Fruit fly (Drosophila melanogaster) whole organism, embryonic: ENCODE results near the gene PNKP.

Source experiments
- ATbp ChIP-seq: fragments of 200-800 bp; sonication (Bioruptor generic); optimal IDR thresholded peaks from 2 replicates; lab custom pipeline; 2017; ENCODE audit warnings: missing biosample characterization, mild to moderate bottlenecking, missing genetic modification characterization, missing genetic modification reagents
- B-H1 ChIP-seq: fragments of 200-800 bp; sonication (Bioruptor generic); IDR thresholded peaks from 3 replicates; pipeline ENCODE4 v1.3.6; 2022; ENCODE audit warnings: missing biosample characterization, missing genetic modification characterization
- BtbVII ChIP-seq: fragments of 200-800 bp; sonication (Bioruptor generic); optimal IDR thresholded peaks from 3 replicates; lab custom pipeline; 2017; ENCODE audit warnings: missing biosample characterization, mild to moderate bottlenecking, missing genetic modification characterization
- CG1024 ChIP-seq: fragments of 200-800 bp; sonication (Bioruptor generic); IDR thresholded peaks from 2 replicates; pipeline ENCODE4 v1.3.6; 2022; ENCODE audit warnings: missing biosample characterization, missing genetic modification characterization
- CG10959 ChIP-seq: fragments of 200-800 bp; sonication (Bioruptor generic); IDR thresholded peaks from 2 replicates; pipeline ENCODE4 v1.3.6; 2022; ENCODE audit warnings: missing biosample characterization, missing genetic modification characterization
- CG10979 ChIP-seq: fragments of 200-800 bp; sonication (Bioruptor generic); optimal IDR thresholded peaks from 2 replicates; lab custom pipeline; 2018; ENCODE audit warnings: missing biosample characterization, mild to moderate bottlenecking, missing genetic modification characterization, moderate library complexity
- CG11456 ChIP-seq: fragments of 200-800 bp; sonication (Bioruptor generic); IDR thresholded peaks from 3 replicates; pipeline ENCODE4 v1.3.6; 2022; ENCODE audit warnings: missing biosample characterization, missing genetic modification characterization
- CG11723 ChIP-seq: fragments of 200-800 bp; sonication (Bioruptor generic); optimal IDR thresholded peaks from 2 replicates; lab custom pipeline; 2017; ENCODE audit warnings: missing biosample characterization, mild to moderate bottlenecking, missing genetic modification characterization
- CG12942 ChIP-seq: fragments of 200-800 bp; sonication (Bioruptor generic); optimal IDR thresholded peaks from 3 replicates; lab custom pipeline; 2016; ENCODE audit warnings: missing biosample characterization, missing genetic modification characterization
- CG14050 ChIP-seq: fragments of 200-800 bp; sonication (Bioruptor generic); IDR thresholded peaks from 3 replicates; pipeline ENCODE4 v1.3.6; 2022; ENCODE audit warnings: missing biosample characterization, missing genetic modification characterization
- CG15479 ChIP-seq: fragments of 200-800 bp; sonication (Bioruptor generic); optimal IDR thresholded peaks from 3 replicates; lab custom pipeline; 2019; ENCODE audit warnings: missing biosample characterization, mild to moderate bottlenecking, missing genetic modification characterization, moderate library complexity
- CG1603 ChIP-seq: fragments of 200-800 bp; sonication (Bioruptor generic); optimal IDR thresholded peaks from 2 replicates; lab custom pipeline; 2019; ENCODE audit warnings: missing biosample characterization, mild to moderate bottlenecking, missing genetic modification characterization, moderate library complexity
- CG17568 ChIP-seq: fragments of 200-800 bp; sonication (Bioruptor generic); optimal IDR thresholded peaks from 2 replicates; lab custom pipeline; 2018; ENCODE audit warnings: missing biosample characterization, mild to moderate bottlenecking, missing genetic modification characterization, moderate library complexity
- CG17612 ChIP-seq: fragments of 200-800 bp; sonication (Bioruptor generic); IDR thresholded peaks from 2 replicates; pipeline ENCODE4 v1.3.6; 2022; ENCODE audit warnings: missing biosample characterization, missing genetic modification characterization
- CG17912 ChIP-seq: fragments of 200-800 bp; sonication (Bioruptor generic); optimal IDR thresholded peaks from 2 replicates; lab custom pipeline; 2018; ENCODE audit warnings: missing biosample characterization, mild to moderate bottlenecking, missing genetic modification characterization
- CG18619 ChIP-seq: fragments of 200-800 bp; sonication (Bioruptor generic); optimal IDR thresholded peaks from 3 replicates; lab custom pipeline; 2017; ENCODE audit warnings: missing biosample characterization, mild to moderate bottlenecking, missing genetic modification characterization
- CG2116 ChIP-seq: fragments of 200-800 bp; sonication (Bioruptor generic); optimal IDR thresholded peaks from 3 replicates; lab custom pipeline; 2018; ENCODE audit warnings: missing biosample characterization, mild to moderate bottlenecking, missing genetic modification characterization
- CG31365 ChIP-seq: fragments of 200-800 bp; sonication (Bioruptor generic); optimal IDR thresholded peaks from 2 replicates; lab custom pipeline; 2018; ENCODE audit warnings: missing biosample characterization, mild to moderate bottlenecking, missing genetic modification characterization
- CG31388 ChIP-seq: fragments of 200-800 bp; sonication (Bioruptor generic); optimal IDR thresholded peaks from 2 replicates; lab custom pipeline; 2016; ENCODE audit warnings: missing biosample characterization, missing genetic modification characterization
- CG31441 ChIP-seq: fragments of 200-800 bp; sonication (Bioruptor generic); IDR thresholded peaks from 2 replicates; pipeline ENCODE4 v1.3.6; 2022; ENCODE audit warnings: missing biosample characterization, missing genetic modification characterization
- CG4424 ChIP-seq: fragments of 200-800 bp; sonication (Bioruptor generic); optimal IDR thresholded peaks from 3 replicates; lab custom pipeline; 2016; ENCODE audit warnings: missing biosample characterization, missing genetic modification characterization
- CG5953 ChIP-seq: fragments of 200-800 bp; sonication (Bioruptor generic); IDR thresholded peaks from 2 replicates; pipeline ENCODE4 v1.3.6; 2022; ENCODE audit warnings: missing biosample characterization, missing genetic modification characterization
- CG8944 ChIP-seq: fragments of 200-800 bp; sonication (Bioruptor generic); optimal IDR thresholded peaks from 3 replicates; lab custom pipeline; 2016; ENCODE audit warnings: missing biosample characterization, missing genetic modification characterization
- CG9215 ChIP-seq: fragments of 200-800 bp; sonication (Bioruptor generic); IDR thresholded peaks from 2 replicates; pipeline ENCODE4 v1.3.6; 2022; ENCODE audit warnings: missing biosample characterization, missing genetic modification characterization
- CG9437 ChIP-seq: fragments of 200-800 bp; sonication (Bioruptor generic); optimal IDR thresholded peaks from 2 replicates; lab custom pipeline; 2018; ENCODE audit warnings: missing biosample characterization, mild to moderate bottlenecking, missing genetic modification characterization
- CG9797 ChIP-seq: fragments of 200-800 bp; sonication (Bioruptor generic); optimal IDR thresholded peaks from 3 replicates; lab custom pipeline; 2018; ENCODE audit warnings: missing biosample characterization, mild to moderate bottlenecking, missing genetic modification characterization
- CG9817 ChIP-seq: fragments of 200-800 bp; sonication (Bioruptor generic); optimal IDR thresholded peaks from 2 replicates; lab custom pipeline; 2018; ENCODE audit warnings: missing biosample characterization, mild to moderate bottlenecking, missing genetic modification characterization, moderate library complexity
- Dad ChIP-seq: fragments of 200-800 bp; sonication (Bioruptor generic); optimal IDR thresholded peaks from 3 replicates; lab custom pipeline; 2016; ENCODE audit warnings: missing biosample characterization, missing genetic modification characterization
- GATAe ChIP-seq: fragments of 200-800 bp; sonication (Bioruptor generic); conservative IDR thresholded peaks from 2 replicates; pipeline ENCODE4 v1.3.6; 2022; ENCODE audit warnings: missing biosample characterization, missing genetic modification characterization
- H15 ChIP-seq: fragments of 200-800 bp; sonication (Bioruptor generic); IDR thresholded peaks from 3 replicates; pipeline ENCODE4 v1.3.6; 2022; ENCODE audit warnings: missing biosample characterization, missing genetic modification characterization
- HLH54F ChIP-seq: fragments of 200-800 bp; sonication (Bioruptor generic); optimal IDR thresholded peaks from 3 replicates; lab custom pipeline; 2016; ENCODE audit warnings: missing biosample characterization, missing genetic modification characterization
- Hmx ChIP-seq: fragments of 200-800 bp; sonication (Bioruptor generic); optimal IDR thresholded peaks from 2 replicates; lab custom pipeline; 2016; ENCODE audit warnings: missing biosample characterization, missing genetic modification characterization
- PHDP ChIP-seq: fragments of 200-800 bp; sonication (Bioruptor generic); optimal IDR thresholded peaks from 3 replicates; lab custom pipeline; 2018; ENCODE audit warnings: missing biosample characterization, mild to moderate bottlenecking, missing genetic modification characterization, moderate library complexity
- Ptx1 ChIP-seq: fragments of 200-800 bp; sonication (Bioruptor generic); IDR thresholded peaks from 2 replicates; pipeline ENCODE4 v1.3.6; 2022; ENCODE audit warnings: missing biosample characterization, missing genetic modification characterization
- Ravus ChIP-seq: fragments of 200-800 bp; sonication (Bioruptor generic); IDR thresholded peaks from 2 replicates; pipeline ENCODE4 v1.3.6; 2022; ENCODE audit warnings: missing biosample characterization, missing genetic modification characterization
- Sry-β ChIP-seq: fragments of 200-800 bp; sonication (Bioruptor generic); optimal IDR thresholded peaks from 2 replicates; lab custom pipeline; 2018; ENCODE audit warnings: missing biosample characterization, mild to moderate bottlenecking, missing genetic modification characterization, moderate library complexity
- ara ChIP-seq: fragments of 200-800 bp; sonication (Bioruptor generic); IDR thresholded peaks from 2 replicates; pipeline ENCODE4 v1.3.6; 2022; ENCODE audit warnings: missing biosample characterization, missing genetic modification characterization
- cad ChIP-seq: fragments of >200 bp; optimal IDR thresholded peaks from 2 replicates; lab custom pipeline; 2017; ENCODE audit warnings: missing biosample characterization, missing genetic modification characterization
- crp ChIP-seq, 2 experiments: fragments of 200-800 bp; sonication (Bioruptor generic); optimal IDR thresholded peaks; 2 replicates in 1 of 2; 3 replicates in 1 of 2; lab custom pipeline; 2017; ENCODE audit warnings: missing biosample characterization in 2 of 2, missing genetic modification characterization in 2 of 2, mild to moderate bottlenecking in 1 of 2, moderate library complexity in 1 of 2
- dpn ChIP-seq, 2 experiments: fragments of 200-800 bp; sonication (Bioruptor generic); optimal IDR thresholded peaks; 3 replicates each; lab custom pipeline; 2016; ENCODE audit warnings: missing biosample characterization in 2 of 2, missing genetic modification characterization in 2 of 2
- gem ChIP-seq: fragments of 200-800 bp; sonication (Bioruptor generic); optimal IDR thresholded peaks from 2 replicates; lab custom pipeline; 2019; ENCODE audit warnings: missing biosample characterization, mild to moderate bottlenecking, missing genetic modification characterization, moderate library complexity
- ind ChIP-seq: fragments of 200-800 bp; sonication (Bioruptor generic); optimal IDR thresholded peaks from 3 replicates; lab custom pipeline; 2016; ENCODE audit warnings: missing biosample characterization, missing genetic modification characterization
- jigr1 ChIP-seq: fragments of 200-800 bp; sonication (Bioruptor generic); IDR thresholded peaks from 3 replicates; pipeline ENCODE4 v1.3.6; 2022; ENCODE audit warnings: missing biosample characterization, missing genetic modification characterization
- lmd ChIP-seq: fragments of 200-800 bp; sonication (Bioruptor generic); IDR thresholded peaks from 2 replicates; pipeline ENCODE4 v1.3.6; 2022; ENCODE audit warnings: missing biosample characterization, missing genetic modification characterization
- nerfin-1 ChIP-seq: fragments of 200-800 bp; sonication (Bioruptor generic); optimal IDR thresholded peaks from 3 replicates; lab custom pipeline; 2019; ENCODE audit warnings: missing biosample characterization, mild to moderate bottlenecking, missing genetic modification characterization, moderate library complexity
- pfk ChIP-seq: fragments of 200-800 bp; sonication (Bioruptor generic); optimal IDR thresholded peaks from 2 replicates; lab custom pipeline; 2018; ENCODE audit warnings: missing biosample characterization, mild to moderate bottlenecking, missing genetic modification characterization, moderate library complexity
- pum ChIP-seq: fragments of 200-800 bp; sonication (Bioruptor generic); optimal IDR thresholded peaks from 2 replicates; lab custom pipeline; 2016; ENCODE audit warnings: missing biosample characterization, missing genetic modification characterization
- repo ChIP-seq: fragments of 200-800 bp; sonication (Bioruptor generic); optimal IDR thresholded peaks from 2 replicates; lab custom pipeline; 2016; ENCODE audit warnings: missing biosample characterization, missing genetic modification characterization
- sob ChIP-seq: fragments of 200-800 bp; sonication (Bioruptor generic); IDR thresholded peaks from 2 replicates; pipeline ENCODE4 v1.3.6; 2022; ENCODE audit warnings: missing biosample characterization, missing genetic modification characterization
- sqz ChIP-seq: fragments of 200-800 bp; sonication (Bioruptor generic); optimal IDR thresholded peaks from 3 replicates; lab custom pipeline; 2018; ENCODE audit warnings: missing biosample characterization, mild to moderate bottlenecking, missing genetic modification characterization
- wdn ChIP-seq: fragments of 200-800 bp; sonication (Bioruptor generic); IDR thresholded peaks from 2 replicates; pipeline ENCODE4 v1.3.6; 2022; ENCODE audit warnings: missing biosample characterization, missing genetic modification characterization
- zen2 ChIP-seq: fragments of 200-800 bp; sonication (Bioruptor generic); IDR thresholded peaks from 3 replicates; pipeline ENCODE4 v1.3.6; 2022; ENCODE audit warnings: missing biosample characterization, missing genetic modification characterization; ENCODE audit not compliant: partially characterized antibody

The PNKP gene

dm6 chr3R:8308515-8308959 lies 34.8 kb downstream of the PNKP start, which contains the start of gene tex (continued):
- TF ChIP-seq CG4424: no peak
- no peak for TF ChIP-seq sob (GFP tag; lab: Robert Waterston, UW)
- TF ChIP-seq BtbVII (GFP tag; lab: Kevin White, UChicago): no peak
- TF ChIP-seq H15 (GFP tag; lab: Robert Waterston, UW): no peak
- TF ChIP-seq CG9215 (GFP tag; lab: Robert Waterston, UW): no peak
- TF ChIP-seq Sry-β (GFP tag; lab: Kevin White, UChicago): peak; percentile 43
- TF ChIP-seq CG8944: no peak
- peak; percentile 25 for TF ChIP-seq CG11723 (GFP tag; lab: Kevin White, UChicago)
- no peak for TF ChIP-seq pum (GFP tag; lab: Kevin White, UChicago)
- no peak for TF ChIP-seq gem (tag; lab: Kevin White, UChicago)
- no peak for TF ChIP-seq cad (GFP tag; lab: Kevin White, UChicago)
- no peak for TF ChIP-seq CG11456 (GFP tag; lab: Robert Waterston, UW)
- TF ChIP-seq ATbp (GFP tag; lab: Kevin White, UChicago): peak; percentile 80
- TF ChIP-seq crp (GFP tag; optimal IDR thresholded peaks at IDR 0.05; lab: Kevin White, UChicago): no peak
- peak; percentile 31 for TF ChIP-seq CG10979
- no peak for TF ChIP-seq jigr1 (GFP tag; lab: Robert Waterston, UW)
- TF ChIP-seq CG31441 (GFP tag; lab: Robert Waterston, UW): peak; percentile 49; the same call in 1 of the 2 replicates
- no peak for TF ChIP-seq CG1024 (GFP tag; lab: Robert Waterston, UW)
- TF ChIP-seq Dad (GFP tag; lab: Kevin White, UChicago): no peak
- no peak for TF ChIP-seq Ravus (GFP tag; lab: Robert Waterston, UW)
- TF ChIP-seq sqz (GFP tag; lab: Kevin White, UChicago): peak; percentile 58
- TF ChIP-seq CG17612 (GFP tag; lab: Robert Waterston, UW): no peak
- TF ChIP-seq nerfin-1 (tag; lab: Kevin White, UChicago): peak; percentile 75
- TF ChIP-seq pfk (GFP tag; lab: Kevin White, UChicago): no peak
- TF ChIP-seq HLH54F: no peak
- TF ChIP-seq B-H1 (GFP tag; lab: Robert Waterston, UW): no peak
- TF ChIP-seq CG14050 (GFP tag; lab: Robert Waterston, UW): no peak
- no peak for TF ChIP-seq CG31388 (GFP tag; lab: Kevin White, UChicago)
- TF ChIP-seq PHDP (tag; lab: Kevin White, UChicago): peak; percentile 9
- TF ChIP-seq Ptx1: no peak
- peak; percentile 14 for TF ChIP-seq CG17912 (GFP tag; lab: Kevin White, UChicago)
- TF ChIP-seq dpn (GFP tag; optimal IDR thresholded peaks at IDR 0.05; lab: Kevin White, UChicago): no peak
- TF ChIP-seq GATAe (GFP tag; lab: Robert Waterston, UW): no peak
- no peak for TF ChIP-seq Hmx (GFP tag; lab: Kevin White, UChicago)
- TF ChIP-seq CG12942 (GFP tag; lab: Kevin White, UChicago): no peak
- peak; percentile 74 for TF ChIP-seq CG9797 (GFP tag; lab: Kevin White, UChicago)
- TF ChIP-seq CG2116 (GFP tag; lab: Kevin White, UChicago): peak; percentile 55
- peak; percentile 47 for TF ChIP-seq CG31365 (tag; lab: Kevin White, UChicago)
- TF ChIP-seq wdn (GFP tag; lab: Robert Waterston, UW): no peak
- no peak for TF ChIP-seq ind (GFP tag; lab: Kevin White, UChicago)
- no peak for TF ChIP-seq CG18619 (GFP tag; lab: Kevin White, UChicago)
- no peak for TF ChIP-seq CG10959 (GFP tag; lab: Robert Waterston, UW)
- peak; percentile 82 for TF ChIP-seq CG1603 (tag; lab: Kevin White, UChicago)
- TF ChIP-seq CG5953 (GFP tag; lab: Robert Waterston, UW): no peak
- TF ChIP-seq CG9817 (tag; lab: Kevin White, UChicago): no peak
- no peak for TF ChIP-seq zen2 (GFP tag; lab: Robert Waterston, UW)
- TF ChIP-seq repo: no peak
- TF ChIP-seq CG15479 (GFP tag; lab: Kevin White, UChicago): no peak
- TF ChIP-seq CG17568 (GFP tag; lab: Kevin White, UChicago): no peak
- TF ChIP-seq ara (GFP tag; lab: Robert Waterston, UW): peak; percentile 61
- TF ChIP-seq CG9437 (GFP tag; lab: Kevin White, UChicago): no peak
- TF ChIP-seq lmd (GFP tag; lab: Robert Waterston, UW): no peak
